Worm (Caenorhabditis elegans) whole organism, young adult: ENCODE results near the gene fbxa-42.

Experiments
- B0261.1 ChIP-seq: sonication (generic microtip); optimal IDR thresholded peaks from 2 replicates; lab custom pipeline; 2016; ENCODE audit warnings: mild to moderate bottlenecking, missing genetic modification characterization, moderate library complexity, missing compliant biosample characterization
- B0336.3 ChIP-seq: fragments of 200-800 bp; sonication (Bioruptor generic); IDR thresholded peaks from 2 replicates; pipeline ENCODE4 v1.3.6; 2022; ENCODE audit warnings: missing genetic modification characterization, missing compliant biosample characterization
- D2030.7 ChIP-seq: fragments of 200-800 bp; sonication (Bioruptor generic); IDR thresholded peaks from 2 replicates; pipeline ENCODE4 v1.3.6; 2022; ENCODE audit warnings: missing genetic modification reagents, missing genetic modification characterization, missing compliant biosample characterization
- F10E7.11 ChIP-seq: sonication (generic microtip); optimal IDR thresholded peaks from 2 replicates; lab custom pipeline; 2017; ENCODE audit warnings: mild to moderate bottlenecking, missing genetic modification characterization, moderate library complexity, missing compliant biosample characterization
- F49E8.2 ChIP-seq: sonication (generic microtip); optimal IDR thresholded peaks from 3 replicates; lab custom pipeline; 2017; ENCODE audit warnings: missing genetic modification characterization, mild to moderate bottlenecking, missing compliant biosample characterization, antibody characterized with exemption, moderate library complexity; ENCODE audit not compliant: insufficient read depth
- T07F8.4 ChIP-seq: sonication (generic microtip); optimal IDR thresholded peaks from 2 replicates; lab custom pipeline; 2016; ENCODE audit warnings: mild to moderate bottlenecking, missing genetic modification characterization, moderate library complexity, missing compliant biosample characterization
- ZK185.1 ChIP-seq: sonication (generic microtip); optimal IDR thresholded peaks from 2 replicates; lab custom pipeline; 2016; ENCODE audit warnings: mild to moderate bottlenecking, missing genetic modification characterization, missing compliant biosample characterization; ENCODE audit not compliant: poor library complexity, severe bottlenecking
- attf-3 ChIP-seq: fragments of 200-800 bp; sonication (Bioruptor generic); conservative IDR thresholded peaks from 2 replicates; pipeline ENCODE4 v1.3.6; 2022; ENCODE audit warnings: missing genetic modification reagents, missing genetic modification characterization, missing compliant biosample characterization
- attf-5 ChIP-seq: fragments of 200-800 bp; sonication (Bioruptor generic); optimal IDR thresholded peaks from 2 replicates; lab custom pipeline; 2018; ENCODE audit warnings: mild to moderate bottlenecking, missing genetic modification characterization, missing compliant biosample characterization
- bed-1 ChIP-seq: fragments of 200-800 bp; sonication (Bioruptor generic); IDR thresholded peaks from 2 replicates; pipeline ENCODE4 v1.3.6; 2022; ENCODE audit warnings: missing genetic modification reagents, missing genetic modification characterization, missing compliant biosample characterization
- cebp-1 ChIP-seq, 2 experiments: fragments of 200-800 bp in 1 of 2; sonication (Bioruptor generic) in 1 of 2; sonication (generic microtip) in 1 of 2; IDR thresholded peaks in 1 of 2; optimal IDR thresholded peaks in 1 of 2; 2 replicates each; pipeline versions ENCODE4 v1.3.6 to Lab custom; 2017 to 2022; ENCODE audit warnings: missing compliant biosample characterization in 2 of 2, missing genetic modification characterization in 2 of 2, mild to moderate bottlenecking in 1 of 2, missing genetic modification reagents in 1 of 2, moderate library complexity in 1 of 2
- cebp-2 ChIP-seq: fragments of 200-800 bp; sonication (Bioruptor generic); IDR thresholded peaks from 2 replicates; pipeline ENCODE4 v1.3.6; 2022; ENCODE audit warnings: missing genetic modification characterization, missing compliant biosample characterization
- ceh-58 ChIP-seq: fragments of 200-800 bp; sonication (Bioruptor generic); IDR thresholded peaks from 2 replicates; pipeline ENCODE4 v1.3.6; 2022; ENCODE audit warnings: missing genetic modification characterization, missing compliant biosample characterization
- die-1 ChIP-seq: sonication (generic microtip); optimal IDR thresholded peaks from 2 replicates; lab custom pipeline; 2016; ENCODE audit warnings: missing genotype, mild to moderate bottlenecking, missing genetic modification characterization, missing compliant biosample characterization
- dox-1 ChIP-seq: fragments of 200-800 bp; sonication (Bioruptor generic); IDR thresholded peaks from 2 replicates; pipeline ENCODE4 v1.3.6; 2022; ENCODE audit warnings: missing genetic modification reagents, missing genetic modification characterization, missing compliant biosample characterization
- dpff-1 ChIP-seq: sonication (generic microtip); optimal IDR thresholded peaks from 2 replicates; lab custom pipeline; 2017; ENCODE audit warnings: mild to moderate bottlenecking, missing genetic modification characterization, missing compliant biosample characterization
- dpl-1 ChIP-seq: fragments of 150-350 bp; optimal IDR thresholded peaks from 2 replicates; lab custom pipeline; 2014; ENCODE audit warnings: missing biosample characterization, missing genetic modification reagents, missing genetic modification characterization
- fkh-3 ChIP-seq: sonication (generic microtip); optimal IDR thresholded peaks from 2 replicates; lab custom pipeline; 2016; ENCODE audit warnings: mild to moderate bottlenecking, missing genetic modification characterization, missing compliant biosample characterization
- hlh-12 ChIP-seq: sonication (generic microtip); optimal IDR thresholded peaks from 2 replicates; lab custom pipeline; 2016; ENCODE audit warnings: missing genetic modification characterization, missing compliant biosample characterization
- hmg-1.2 ChIP-seq: fragments of 200-800 bp; sonication (Bioruptor generic); IDR thresholded peaks from 2 replicates; pipeline ENCODE4 v1.3.6; 2022; ENCODE audit warnings: missing genetic modification reagents, missing genetic modification characterization, missing compliant biosample characterization
- let-526 ChIP-seq: fragments of 200-800 bp; sonication (Bioruptor generic); IDR thresholded peaks from 2 replicates; pipeline ENCODE4 v1.3.6; 2022; ENCODE audit warnings: missing genetic modification reagents, missing genetic modification characterization, missing compliant biosample characterization
- let-607 ChIP-seq, 2 experiments: fragments of 200-800 bp in 1 of 2; sonication (Bioruptor generic) in 1 of 2; sonication (generic microtip) in 1 of 2; optimal IDR thresholded peaks; 2 replicates each; lab custom pipeline; 2016 to 2018; ENCODE audit warnings: mild to moderate bottlenecking in 2 of 2, missing compliant biosample characterization in 2 of 2, missing genetic modification characterization in 2 of 2, moderate library complexity in 2 of 2, missing genotype in 1 of 2
- lin-26 ChIP-seq: fragments of 200-800 bp; sonication (Bioruptor generic); IDR thresholded peaks from 2 replicates; pipeline ENCODE4 v1.3.6; 2022; ENCODE audit warnings: missing genetic modification reagents, missing genetic modification characterization, missing compliant biosample characterization
- lsl-1 ChIP-seq: fragments of 200-800 bp; sonication (Bioruptor generic); optimal IDR thresholded peaks from 2 replicates; lab custom pipeline; 2018; ENCODE audit warnings: mild to moderate bottlenecking, missing genetic modification characterization, moderate library complexity, missing compliant biosample characterization
- mcd-1 ChIP-seq: fragments of 200-800 bp; sonication (Bioruptor generic); IDR thresholded peaks from 2 replicates; pipeline ENCODE4 v1.3.6; 2022; ENCODE audit warnings: missing genetic modification reagents, missing genetic modification characterization, missing compliant biosample characterization
- mxl-1 ChIP-seq: sonication (generic microtip); optimal IDR thresholded peaks from 2 replicates; lab custom pipeline; 2016; ENCODE audit warnings: missing genetic modification characterization, missing compliant biosample characterization
- nhr-80 ChIP-seq: sonication (generic microtip); optimal IDR thresholded peaks from 2 replicates; lab custom pipeline; 2016; ENCODE audit warnings: missing genetic modification characterization, missing compliant biosample characterization
- rcor-1 ChIP-seq: fragments of 200-800 bp; sonication (Bioruptor generic); IDR thresholded peaks from 2 replicates; pipeline ENCODE4 v1.3.6; 2022; ENCODE audit warnings: missing genetic modification reagents, missing genetic modification characterization, missing compliant biosample characterization
- repo-1 ChIP-seq: sonication (generic microtip); optimal IDR thresholded peaks from 2 replicates; lab custom pipeline; 2017; ENCODE audit warnings: mild to moderate bottlenecking, missing genetic modification characterization, missing compliant biosample characterization
- rpc-1 ChIP-seq, 2 experiments: fragments of 150-350 bp in 1 of 2; sonication (generic microtip) in 1 of 2; optimal IDR thresholded peaks; 2 replicates each; lab custom pipeline; 2014 to 2018; ENCODE audit warnings: missing biosample characterization in 1 of 2, missing genetic modification characterization in 1 of 2, missing genetic modification reagents in 1 of 2, missing genotype in 1 of 2
- sdz-38 ChIP-seq: sonication (generic microtip); optimal IDR thresholded peaks from 2 replicates; lab custom pipeline; 2016; ENCODE audit warnings: missing genotype, missing genetic modification characterization, missing compliant biosample characterization
- snpc-3.4 ChIP-seq: sonication (generic microtip); optimal IDR thresholded peaks from 2 replicates; lab custom pipeline; 2017; ENCODE audit warnings: missing genetic modification characterization, mild to moderate bottlenecking, missing compliant biosample characterization, antibody characterized with exemption, moderate library complexity, missing genotype, missing genetic modification reagents
- tbp1 ChIP-seq: fragments of 200-800 bp; sonication (Bioruptor generic); optimal IDR thresholded peaks from 2 replicates; lab custom pipeline; 2018; ENCODE audit warnings: mild to moderate bottlenecking, missing genetic modification characterization, missing compliant biosample characterization
- zfh-2 ChIP-seq: fragments of 200-800 bp; sonication (Bioruptor generic); conservative IDR thresholded peaks from 2 replicates; pipeline ENCODE4 v1.3.6; 2022; ENCODE audit warnings: missing genetic modification reagents, missing genetic modification characterization, missing compliant biosample characterization
- ztf-22 ChIP-seq: fragments of 200-800 bp; sonication (Bioruptor generic); optimal IDR thresholded peaks from 2 replicates; lab custom pipeline; 2018; ENCODE audit warnings: mild to moderate bottlenecking, missing genetic modification characterization, moderate library complexity, missing compliant biosample characterization
- ztf-25 ChIP-seq: fragments of 200-800 bp; sonication (Bioruptor generic); IDR thresholded peaks from 2 replicates; pipeline ENCODE4 v1.3.6; 2022; ENCODE audit warnings: missing genetic modification reagents, missing genetic modification characterization, missing compliant biosample characterization
- ztf-28 ChIP-seq: fragments of 200-800 bp; sonication (Bioruptor generic); IDR thresholded peaks from 2 replicates; pipeline ENCODE4 v1.3.6; 2022; ENCODE audit warnings: missing genetic modification reagents, missing genetic modification characterization, missing compliant biosample characterization

fbxa-42 gene

DNA sequence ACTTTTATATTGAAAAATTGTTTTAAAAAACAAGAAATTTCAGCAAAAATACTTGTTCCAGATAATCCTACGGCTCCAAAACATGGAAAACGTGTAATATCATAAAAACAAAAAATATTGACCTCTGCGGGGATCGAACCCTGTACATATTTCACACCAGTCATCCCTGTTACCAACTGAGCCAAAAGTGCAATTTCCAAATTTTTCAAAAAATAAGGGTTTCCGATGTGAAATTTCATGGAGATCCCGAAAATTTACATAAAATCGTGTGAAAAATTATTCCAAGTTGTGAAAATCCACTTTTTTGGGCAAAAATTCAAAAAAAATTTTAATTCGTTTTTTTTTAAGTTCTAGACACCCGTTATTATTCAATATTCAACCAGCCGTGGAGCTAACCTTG is 42.9 kb upstream of the fbxa-42 start:
- TF ChIP-seq B0261.1: peak; percentile 43
- TF ChIP-seq die-1 (tag; lab: Kevin White, UChicago): peak; percentile 47
- TF ChIP-seq snpc-3.4 (tag; lab: Kevin White, UChicago): no peak
- peak; percentile 25; the same call in 1 of the 2 replicates for TF ChIP-seq D2030.7
- TF ChIP-seq rpc-1 (optimal IDR thresholded peaks at IDR 0.05; lab: Kevin White, UChicago): peak; percentile 32
- peak; percentile 73 for TF ChIP-seq rpc-1 (tag; optimal IDR thresholded peaks at IDR 0.05; lab: Kevin White, UChicago)
- 0 out of 2 replicates have a peak, but pooled peaks have one; percentile 41 for TF ChIP-seq lin-26 (GFP tag; lab: Robert Waterston, UW)
- no peak for TF ChIP-seq sdz-38 (tag; lab: Kevin White, UChicago)
- TF ChIP-seq tbp1: peak; percentile 85

DNA sequence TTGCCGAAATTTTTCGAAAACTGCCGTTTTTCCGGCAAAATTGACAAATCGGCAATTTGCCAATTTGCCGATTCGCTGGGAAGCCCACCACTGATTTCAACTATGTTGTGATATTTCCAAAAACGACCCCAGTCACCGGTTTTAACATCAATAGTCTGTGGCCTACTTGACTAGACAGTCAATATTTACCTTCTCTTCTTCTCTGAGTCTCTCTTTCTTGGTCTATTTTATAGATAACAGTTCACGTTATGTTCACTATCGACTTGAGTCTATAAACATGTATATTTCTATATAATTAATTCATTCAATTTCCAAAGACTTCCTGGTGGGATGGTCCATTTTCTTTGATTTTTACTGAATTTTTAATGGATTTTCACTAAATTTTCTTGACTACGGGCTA is 33.5 kb upstream of the fbxa-42 start:
- TF ChIP-seq dpl-1 (GFP tag; lab: Kevin White, UChicago) (no peak), nhr-80 (tag; lab: Kevin White, UChicago) (peak; percentile 30)

DNA sequence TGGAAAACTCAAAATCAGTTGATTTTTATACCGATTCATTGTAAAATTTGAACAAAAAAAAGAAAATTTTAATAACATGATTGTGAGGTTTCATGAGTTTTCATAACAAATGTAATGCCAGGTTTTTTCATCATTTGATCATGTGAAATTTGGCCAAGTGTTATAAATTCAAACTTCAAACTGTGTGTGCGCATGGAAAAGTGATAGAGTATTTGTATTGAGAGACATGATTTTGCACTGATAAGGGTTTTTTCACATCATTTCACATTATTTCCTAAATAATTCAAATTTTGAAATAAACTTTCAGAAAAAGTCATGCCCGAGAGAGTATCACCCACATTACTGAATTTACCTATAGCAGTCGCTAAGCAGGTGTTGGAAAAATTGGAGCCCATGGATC is 29.9 kb upstream of the fbxa-42 start, which contains the start of gene fbxa-219:
TSS of gene fbxa-219 (plus strand) at position 277 of the 400 bp plus-strand sequence.
- TF ChIP-seq cebp-1 (GFP tag; IDR thresholded peaks at IDR 0.05; lab: Robert Waterston, UW) (no peak), cebp-1 (tag; optimal IDR thresholded peaks at IDR 0.05; lab: Kevin White, UChicago) (peak; percentile 22), let-526 (GFP tag; lab: Robert Waterston, UW) (no peak), nhr-80 (tag; lab: Kevin White, UChicago) (peak; percentile 35)

DNA sequence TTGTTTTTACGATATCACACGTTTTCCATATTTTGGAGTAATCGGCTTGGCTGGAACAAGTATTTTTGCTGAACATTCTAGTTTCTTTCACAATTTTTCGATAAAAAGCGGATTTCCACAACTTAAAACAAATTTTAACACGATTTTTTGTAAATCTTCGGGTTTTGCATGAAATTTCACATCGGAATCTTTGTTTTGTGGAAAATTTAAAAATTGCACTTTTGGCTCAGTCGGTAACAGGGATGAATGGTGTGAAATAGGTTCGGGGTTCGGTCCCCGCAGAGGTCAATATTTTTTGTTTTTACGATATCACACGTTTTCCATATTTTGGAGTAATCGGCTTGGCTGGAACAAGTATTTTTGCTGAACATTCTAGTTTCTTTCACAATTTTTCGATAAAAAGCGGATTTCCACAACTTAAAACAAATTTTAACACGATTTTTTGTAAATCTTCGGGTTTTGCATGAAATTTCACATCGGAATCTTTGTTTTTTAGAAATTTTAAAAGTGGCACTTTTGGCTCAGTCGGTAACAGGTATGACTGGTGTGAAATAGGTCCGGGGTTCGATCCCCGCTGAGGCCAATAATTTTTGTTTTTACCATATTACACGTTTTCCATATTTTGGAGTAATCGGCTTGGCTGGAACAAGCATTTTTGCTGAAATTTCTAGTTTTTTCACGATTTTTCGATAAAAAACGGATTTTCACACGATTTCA is 29.1 kb upstream of the fbxa-42 start:
- 0 out of 2 replicates have a peak, but pooled peaks have one; percentile 13 for TF ChIP-seq mcd-1
- peak; percentile 82 for TF ChIP-seq tbp1
- TF ChIP-seq rpc-1 (optimal IDR thresholded peaks at IDR 0.05; lab: Kevin White, UChicago): peak; percentile 26
- peak; percentile 67 for TF ChIP-seq rpc-1 (tag; optimal IDR thresholded peaks at IDR 0.05; lab: Kevin White, UChicago)
- TF ChIP-seq B0261.1: peak; percentile 62
- TF ChIP-seq lsl-1 (GFP tag; lab: Kevin White, UChicago): peak; percentile 7
- TF ChIP-seq lin-26 (GFP tag; lab: Robert Waterston, UW): peak; percentile 65; the same call in 1 of the 2 replicates
- TF ChIP-seq hmg-1.2 (GFP tag; lab: Robert Waterston, UW): peak; percentile 29; the same call in 1 of the 2 replicates
- TF ChIP-seq, all 124 proteins: peak for 7; not testable (repeated sequence) for 117

DNA sequence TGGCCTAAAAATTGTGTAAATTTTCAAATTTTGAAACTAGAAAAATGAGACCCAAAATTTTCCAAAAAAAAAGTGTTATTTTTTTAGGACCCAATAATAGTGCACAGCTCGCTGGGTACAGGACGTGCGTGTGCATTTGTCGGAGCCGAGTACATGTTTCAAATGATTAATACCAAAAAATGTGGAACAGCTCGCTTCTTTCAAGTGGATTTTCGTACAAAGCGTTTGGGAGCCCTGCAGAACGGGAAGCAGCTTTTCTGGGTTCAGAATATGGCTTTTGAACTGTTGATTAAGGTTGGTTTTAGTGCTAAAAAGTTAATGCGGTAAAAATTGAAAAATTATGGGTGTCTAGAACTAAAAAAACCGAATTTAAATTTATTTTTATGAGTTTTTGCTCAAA is 27.0 kb upstream of the fbxa-42 start:
- TF ChIP-seq ztf-25 (no peak), ZK185.1 (tag; lab: Kevin White, UChicago) (no peak), mcd-1 (no peak), fkh-3 (no peak), attf-5 (no peak), hlh-12 (no peak), bed-1 (GFP tag; lab: Robert Waterston, UW) (no peak), F10E7.11 (no peak), B0336.3 (no peak), repo-1 (no peak), F49E8.2 (no peak), ceh-58 (no peak), let-607 (tag; optimal IDR thresholded peaks at IDR 0.05; lab: Kevin White, UChicago) (no peak)

DNA sequence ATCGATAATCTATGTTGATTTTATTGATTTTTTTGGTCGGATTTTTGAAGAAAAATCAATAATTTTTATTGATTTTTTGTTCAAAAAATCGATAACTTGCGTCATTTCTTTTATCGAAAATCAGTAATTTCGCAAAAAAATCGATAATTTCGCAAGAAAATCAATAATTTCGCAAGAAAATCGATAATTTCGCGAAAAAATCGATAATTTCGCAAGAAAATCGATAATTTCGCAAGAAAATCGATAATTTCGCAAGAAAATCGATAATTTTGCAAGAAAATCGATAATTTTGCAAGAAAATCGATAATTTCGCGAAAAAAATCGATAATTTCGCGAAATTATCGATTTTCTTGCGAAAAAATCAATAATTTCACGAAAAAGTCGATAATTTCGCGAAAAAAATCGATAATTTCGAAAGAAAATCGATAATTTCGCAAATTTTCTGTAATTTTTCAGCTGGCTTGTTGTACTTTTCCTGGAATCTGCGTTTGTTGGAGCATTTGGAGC is 22.1 kb upstream of the fbxa-42 start:
- TF ChIP-seq ceh-58: no peak
- TF ChIP-seq ztf-28 (GFP tag; lab: Robert Waterston, UW): no peak
- TF ChIP-seq zfh-2 (GFP tag; lab: Robert Waterston, UW): no peak
- no peak for TF ChIP-seq cebp-2 (GFP tag; lab: Robert Waterston, UW)
- TF ChIP-seq F49E8.2: no peak
- no peak for TF ChIP-seq T07F8.4 (tag; lab: Kevin White, UChicago)
- TF ChIP-seq attf-3 (GFP tag; lab: Robert Waterston, UW): no peak
- no peak for TF ChIP-seq dpff-1 (tag; lab: Kevin White, UChicago)
- no peak for TF ChIP-seq ztf-22
- TF ChIP-seq F10E7.11: no peak
- TF ChIP-seq rcor-1 (GFP tag; lab: Robert Waterston, UW): no peak
- no peak for TF ChIP-seq mxl-1
- no peak for TF ChIP-seq dox-1
- TF ChIP-seq, all 124 proteins: peak for 0
